Worm (Caenorhabditis elegans) whole organism, L1 larva: ENCODE measurements around the gene sqv-6.

ENCODE experiments used
- C04F5.9 ChIP-seq: sonication (generic microtip); optimal IDR thresholded peaks from 2 replicates; lab custom pipeline; 2016; ENCODE audit warnings: missing genetic modification characterization, missing compliant biosample characterization
- C16A3.4 ChIP-seq: fragments of 150-350 bp; optimal IDR thresholded peaks from 2 replicates; lab custom pipeline; 2014; ENCODE audit warnings: missing biosample characterization, missing genetic modification characterization
- Y116A8C.19 ChIP-seq: sonication (generic microtip); optimal IDR thresholded peaks from 2 replicates; lab custom pipeline; 2016; ENCODE audit warnings: missing compliant biosample characterization, missing genetic modification characterization, borderline replicate concordance
- alr-1 ChIP-seq: fragments of 200-800 bp; sonication (Bioruptor generic); optimal IDR thresholded peaks from 2 replicates; lab custom pipeline; 2018; ENCODE audit warnings: borderline replicate concordance, mild to moderate bottlenecking, missing genetic modification characterization, missing compliant biosample characterization
- aly-2 ChIP-seq: fragments of 150-350 bp; optimal IDR thresholded peaks from 2 replicates; lab custom pipeline; 2014; ENCODE audit warnings: missing biosample characterization, missing genetic modification characterization
- ceh-63 ChIP-seq: fragments of 200-800 bp; sonication (Bioruptor generic); optimal IDR thresholded peaks from 2 replicates; lab custom pipeline; 2018; ENCODE audit warnings: mild to moderate bottlenecking, missing genetic modification characterization, missing compliant biosample characterization
- ceh-8 ChIP-seq: fragments of 200-800 bp; sonication (Bioruptor generic); optimal IDR thresholded peaks from 2 replicates; lab custom pipeline; 2018; ENCODE audit warnings: mild to moderate bottlenecking, missing genetic modification characterization, moderate library complexity, missing compliant biosample characterization
- ces-1 ChIP-seq: fragments of 150-350 bp; optimal IDR thresholded peaks from 2 replicates; lab custom pipeline; 2014; ENCODE audit warnings: missing biosample characterization, missing genetic modification reagents, missing genetic modification characterization
- dsc-1 ChIP-seq: sonication (generic microtip); optimal IDR thresholded peaks from 2 replicates; lab custom pipeline; 2016; ENCODE audit warnings: mild to moderate bottlenecking, missing genetic modification characterization, missing compliant biosample characterization
- efl-1 ChIP-seq, 4 experiments: fragments of 150-350 bp; optimal IDR thresholded peaks in 3 of 4; peaks in 1 of 4; 1 replicate in 1 of 4; 2 replicates in 3 of 4; lab custom pipeline; 2014; ENCODE audit warnings: missing biosample characterization in 2 of 4, missing genetic modification characterization in 2 of 4, missing genetic modification reagents in 2 of 4
- egl-27 ChIP-seq, 2 experiments: fragments of 150-350 bp in 1 of 2; sonication (generic microtip); optimal IDR thresholded peaks; 3 replicates each; lab custom pipeline; 2017 to 2018; ENCODE audit warnings: missing biosample characterization in 2 of 2, missing genetic modification characterization in 2 of 2, missing genetic modification reagents in 2 of 2
- fkh-10 ChIP-seq: sonication (generic microtip); optimal IDR thresholded peaks from 2 replicates; lab custom pipeline; 2017; ENCODE audit warnings: missing biosample characterization, missing genetic modification reagents, missing genetic modification characterization
- fkh-4 ChIP-seq: sonication (generic microtip); optimal IDR thresholded peaks from 2 replicates; lab custom pipeline; 2016; ENCODE audit warnings: missing compliant biosample characterization, missing genetic modification characterization, borderline replicate concordance
- grh-1 ChIP-seq: fragments of 200-800 bp; sonication (Bioruptor generic); IDR thresholded peaks from 2 replicates; pipeline ENCODE4 v1.3.6; 2022; ENCODE audit warnings: missing genetic modification reagents, missing genetic modification characterization, missing compliant biosample characterization
- hlh-17 ChIP-seq: fragments of 200-800 bp; sonication (Bioruptor generic); optimal IDR thresholded peaks from 2 replicates; lab custom pipeline; 2018; ENCODE audit warnings: missing genetic modification characterization, mild to moderate bottlenecking, missing compliant biosample characterization, moderate library complexity, borderline replicate concordance
- hlh-4 ChIP-seq: sonication (generic microtip); optimal IDR thresholded peaks from 2 replicates; lab custom pipeline; 2016; ENCODE audit warnings: mild to moderate bottlenecking, missing genetic modification characterization, missing compliant biosample characterization
- isw-1 ChIP-seq: fragments of 200-800 bp; sonication (Bioruptor generic); IDR thresholded peaks from 2 replicates; pipeline ENCODE4 v1.3.6; 2022; ENCODE audit warnings: missing genetic modification characterization, missing compliant biosample characterization
- lin-13 ChIP-seq: fragments of 150-350 bp; optimal IDR thresholded peaks from 2 replicates; lab custom pipeline; 2014; ENCODE audit warnings: missing biosample characterization, missing genetic modification reagents, missing genetic modification characterization
- lin-14 ChIP-seq: fragments of 200-800 bp; sonication (Bioruptor generic); optimal IDR thresholded peaks from 2 replicates; lab custom pipeline; 2018; ENCODE audit warnings: mild to moderate bottlenecking, missing genetic modification characterization, moderate library complexity, missing compliant biosample characterization
- lin-15B ChIP-seq: fragments of 150-350 bp; sonication (generic microtip); optimal IDR thresholded peaks from 3 replicates; lab custom pipeline; 2014; ENCODE audit warnings: missing biosample characterization, missing genetic modification characterization
- lin-39 ChIP-seq: fragments of 150-350 bp; optimal IDR thresholded peaks from 2 replicates; lab custom pipeline; 2014; ENCODE audit warnings: missing biosample characterization, missing genetic modification reagents, missing genetic modification characterization
- lir-3 ChIP-seq: sonication (generic microtip); optimal IDR thresholded peaks from 2 replicates; lab custom pipeline; 2016; ENCODE audit warnings: mild to moderate bottlenecking, missing genetic modification characterization, moderate library complexity, missing compliant biosample characterization; ENCODE audit not compliant: poor library complexity
- mab-9 ChIP-seq: fragments of 200-800 bp; sonication (Bioruptor generic); IDR thresholded peaks from 2 replicates; pipeline ENCODE4 v1.3.6; 2022; ENCODE audit warnings: missing genetic modification reagents, missing genetic modification characterization, missing compliant biosample characterization
- mef-2 ChIP-seq: fragments of 150-350 bp; optimal IDR thresholded peaks from 2 replicates; lab custom pipeline; 2014; ENCODE audit warnings: missing biosample characterization, missing genetic modification characterization
- nhr-19 ChIP-seq: fragments of 200-800 bp; sonication (Bioruptor generic); conservative IDR thresholded peaks from 2 replicates; pipeline ENCODE4 v1.3.6; 2022; ENCODE audit warnings: missing genetic modification characterization, missing compliant biosample characterization
- nhr-71 ChIP-seq: sonication (generic microtip); optimal IDR thresholded peaks from 2 replicates; lab custom pipeline; 2016; ENCODE audit warnings: mild to moderate bottlenecking, missing genetic modification characterization, moderate library complexity, missing compliant biosample characterization
- nhr-77 ChIP-seq: fragments of 150-350 bp; optimal IDR thresholded peaks from 2 replicates; lab custom pipeline; 2014; ENCODE audit warnings: missing biosample characterization, missing genetic modification characterization
- nhr-90 ChIP-seq: sonication (generic microtip); optimal IDR thresholded peaks from 2 replicates; lab custom pipeline; 2016; ENCODE audit warnings: mild to moderate bottlenecking, missing genetic modification characterization, missing compliant biosample characterization; ENCODE audit not compliant: poor library complexity
- pag-3 ChIP-seq: sonication (generic microtip); optimal IDR thresholded peaks from 2 replicates; lab custom pipeline; 2017; ENCODE audit warnings: missing genetic modification characterization, mild to moderate bottlenecking, missing compliant biosample characterization, antibody characterized with exemption, borderline replicate concordance; ENCODE audit not compliant: insufficient read depth
- pax-3 ChIP-seq: fragments of 200-800 bp; sonication (Bioruptor generic); optimal IDR thresholded peaks from 2 replicates; lab custom pipeline; 2018; ENCODE audit warnings: mild to moderate bottlenecking, missing genetic modification characterization, moderate library complexity, missing compliant biosample characterization
- pqm-1 ChIP-seq: sonication (generic microtip); optimal IDR thresholded peaks from 3 replicates; lab custom pipeline; 2017; ENCODE audit warnings: missing biosample characterization, missing genetic modification characterization
- skn-1 ChIP-seq: fragments of 150-350 bp; optimal IDR thresholded peaks from 2 replicates; lab custom pipeline; 2014; ENCODE audit warnings: missing biosample characterization, missing genetic modification characterization
- snpc-4 ChIP-seq: fragments of 150-350 bp; optimal IDR thresholded peaks from 2 replicates; lab custom pipeline; 2014; ENCODE audit warnings: missing biosample characterization, missing genetic modification characterization
- sptf-1 ChIP-seq: fragments of 150-350 bp; optimal IDR thresholded peaks from 2 replicates; lab custom pipeline; 2014; ENCODE audit warnings: missing biosample characterization, missing genetic modification characterization
- swsn-7 ChIP-seq: sonication (generic microtip); optimal IDR thresholded peaks from 2 replicates; lab custom pipeline; 2016; ENCODE audit warnings: missing genetic modification characterization, missing compliant biosample characterization
- unc-30 ChIP-seq: sonication (generic microtip); optimal IDR thresholded peaks from 2 replicates; lab custom pipeline; 2017; ENCODE audit warnings: missing biosample characterization, missing genetic modification characterization
- unc-62 ChIP-seq: fragments of 150-350 bp; optimal IDR thresholded peaks from 2 replicates; lab custom pipeline; 2014; ENCODE audit warnings: missing biosample characterization, missing genetic modification reagents, missing genetic modification characterization
- xbp-1 ChIP-seq: sonication (generic microtip); optimal IDR thresholded peaks from 2 replicates; lab custom pipeline; 2016; ENCODE audit warnings: missing genetic modification characterization, missing compliant biosample characterization
- ztf-11 ChIP-seq, 2 experiments: sonication (generic microtip); optimal IDR thresholded peaks; 2 replicates each; lab custom pipeline; 2016 to 2017; ENCODE audit warnings: missing genetic modification characterization in 2 of 2, missing biosample characterization in 1 of 2, missing compliant biosample characterization in 1 of 2
- ztf-4 ChIP-seq: fragments of 150-350 bp; optimal IDR thresholded peaks from 2 replicates; lab custom pipeline; 2014; ENCODE audit warnings: missing biosample characterization, missing genetic modification characterization

The sqv-6 gene

DNA sequence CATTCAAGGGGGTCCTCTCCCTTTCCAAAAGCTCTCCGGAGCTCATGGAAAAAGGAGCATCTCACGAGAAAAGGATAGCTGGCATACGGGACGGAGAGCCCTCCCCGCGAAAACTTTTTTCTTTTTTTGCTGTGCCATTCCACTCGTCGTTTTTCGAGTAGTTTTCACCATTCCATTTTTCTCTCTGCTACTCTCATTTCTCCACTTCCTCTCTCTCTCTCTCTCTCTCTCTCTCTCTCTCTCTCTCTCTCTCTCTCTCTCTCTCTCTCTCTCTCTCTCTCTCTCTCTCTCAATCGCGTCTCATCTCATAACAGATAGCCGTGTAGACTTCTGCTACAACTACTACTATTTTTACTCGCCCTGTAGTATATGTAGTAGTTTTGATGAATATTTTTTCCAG, 15.1 kb upstream of the sqv-6 start (continued):
- no peak for TF ChIP-seq hlh-4 (tag; lab: Kevin White, UChicago)
- no peak for TF ChIP-seq ceh-63 (GFP tag; lab: Kevin White, UChicago)
- TF ChIP-seq C16A3.4 (tag; lab: Kevin White, UChicago), result peak; percentile 20
- no peak for TF ChIP-seq grh-1 (GFP tag; lab: Robert Waterston, UW)
- TF ChIP-seq nhr-90 (tag; lab: Kevin White, UChicago), result no peak
- no peak for TF ChIP-seq ces-1 (GFP tag; lab: Kevin White, UChicago)
- peak; percentile 25 for TF ChIP-seq isw-1 (GFP tag; lab: Robert Waterston, UW)
- TF ChIP-seq nhr-77 (tag; lab: Kevin White, UChicago), result peak; percentile 33
- TF ChIP-seq ztf-4, result no peak
- no peak for TF ChIP-seq snpc-4 (tag; lab: Kevin White, UChicago)
- TF ChIP-seq nhr-71, result no peak
- no peak for TF ChIP-seq sptf-1
- peak; percentile 87 for TF ChIP-seq pag-3 (tag; lab: Kevin White, UChicago)
- TF ChIP-seq fkh-10 (GFP tag; lab: Kevin White, UChicago), result peak; percentile 60
- TF ChIP-seq Y116A8C.19 (tag; lab: Kevin White, UChicago), result no peak
- TF ChIP-seq pax-3, result no peak
- TF ChIP-seq unc-30 (tag; lab: Kevin White, UChicago), result no peak
- TF ChIP-seq C04F5.9 (tag; lab: Kevin White, UChicago), result no peak
- no peak for TF ChIP-seq dsc-1
- TF ChIP-seq nhr-19 (GFP tag; lab: Robert Waterston, UW), result peak; percentile 72
- TF ChIP-seq lir-3, result no peak
- peak; percentile 68 to 76 for TF ChIP-seq efl-1 (optimal IDR thresholded peaks at IDR 0.05; lab: Kevin White, UChicago)
- TF ChIP-seq efl-1 (GFP tag; optimal IDR thresholded peaks at IDR 0.05 in 1 of 2; lab: Kevin White, UChicago), result peak; percentile 34 to 95
- TF ChIP-seq lin-15B (tag; lab: Kevin White, UChicago), result no peak
- no peak for TF ChIP-seq xbp-1 (tag; lab: Kevin White, UChicago)
- TF ChIP-seq lin-13, result no peak
- peak; percentile 97 for TF ChIP-seq lin-14 (GFP tag; lab: Kevin White, UChicago)
- no peak for TF ChIP-seq swsn-7 (tag; lab: Kevin White, UChicago)
- TF ChIP-seq ztf-11 (tag; optimal IDR thresholded peaks at IDR 0.05; lab: Kevin White, UChicago), result no peak
- TF ChIP-seq alr-1, result no peak
- TF ChIP-seq fkh-4 (tag; lab: Kevin White, UChicago), result no peak
- no peak for TF ChIP-seq unc-62 (GFP tag; lab: Kevin White, UChicago)
- no peak for TF ChIP-seq hlh-17 (GFP tag; lab: Kevin White, UChicago)
- peak; percentile 26 for TF ChIP-seq lin-39 (tag; lab: Kevin White, UChicago)
- TF ChIP-seq aly-2, result no peak
- TF ChIP-seq mab-9, result no peak
- peak; percentile 2 for TF ChIP-seq ceh-8 (GFP tag; lab: Kevin White, UChicago)
- TF ChIP-seq mef-2 (tag; lab: Kevin White, UChicago), result no peak
- TF ChIP-seq egl-27 (tag; optimal IDR thresholded peaks at IDR 0.05; lab: Kevin White, UChicago), result no peak
- no peak for TF ChIP-seq pqm-1

DNA sequence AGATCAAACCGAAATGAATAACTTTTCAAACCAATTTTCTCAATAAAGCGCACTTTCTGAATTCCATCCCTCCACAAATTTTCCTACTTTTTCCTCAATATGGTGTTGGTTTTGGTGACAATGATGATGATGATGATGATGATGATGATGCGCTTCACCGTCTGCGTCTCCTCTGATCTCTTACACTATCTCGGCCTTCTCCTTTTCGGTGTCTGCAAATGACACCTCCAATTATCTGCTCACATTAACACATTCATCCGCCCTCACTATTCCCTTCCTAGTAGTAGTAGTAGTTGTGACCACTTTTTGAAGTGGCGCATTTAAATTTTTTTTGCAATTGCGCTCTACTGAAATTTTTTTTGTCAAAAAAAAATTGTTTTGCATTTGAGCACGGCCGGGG, 14.0 kb upstream of the sqv-6 start:
- TF ChIP-seq lin-14 (GFP tag; lab: Kevin White, UChicago), result peak; percentile 2
- no peak for TF ChIP-seq skn-1 (tag; lab: Kevin White, UChicago)
- TF ChIP-seq, all 84 proteins: peak for 1
